Worm (Caenorhabditis elegans) whole organism, mixed stage, embryonic: ENCODE results near the gene mec-18.

ENCODE experiments used
- ceh-43 ChIP-seq: fragments of 200-800 bp; sonication (Bioruptor generic); optimal IDR thresholded peaks from 2 replicates; lab custom pipeline; 2018; ENCODE audit warnings: mild to moderate bottlenecking, missing genetic modification characterization, moderate library complexity, missing compliant biosample characterization
- lin-13 ChIP-seq: fragments of 150-350 bp; optimal IDR thresholded peaks from 2 replicates; lab custom pipeline; 2014; ENCODE audit warnings: missing biosample characterization, missing genetic modification characterization
- lin-32 ChIP-seq: fragments of 200-800 bp; sonication (Bioruptor generic); optimal IDR thresholded peaks from 2 replicates; lab custom pipeline; 2018; ENCODE audit warnings: mild to moderate bottlenecking, missing genetic modification characterization, missing compliant biosample characterization

DNA sequence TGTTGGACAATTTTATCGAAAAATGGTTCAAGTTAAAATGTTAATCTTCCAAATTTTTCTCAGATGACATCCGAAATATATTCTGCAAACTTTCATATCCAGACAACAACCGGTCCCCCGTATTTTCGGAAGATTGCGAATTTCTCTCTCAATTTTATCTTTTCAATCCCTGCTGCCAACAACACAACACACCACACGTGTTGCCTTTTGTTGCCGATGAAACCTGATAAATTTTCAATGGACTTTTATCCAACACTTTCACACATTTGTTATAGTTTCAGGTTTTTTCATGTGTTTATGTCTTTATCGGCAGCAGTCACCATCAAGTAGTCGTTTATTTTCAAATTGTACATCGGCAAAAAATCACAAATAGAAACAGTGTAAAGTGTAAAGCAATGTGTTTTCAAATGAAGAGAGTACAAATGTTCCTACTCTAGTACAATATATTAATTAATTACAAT lies 27.7 kb downstream of the mec-18 start:
- TF ChIP-seq lin-32 (GFP tag; lab: Kevin White, UChicago) (no peak), lin-13 (no peak), ceh-43 (no peak)
